Fruit fly (Drosophila melanogaster) whole organism, embryonic: ENCODE data around the gene CG14731.

Experiments
- Abd-B ChIP-seq: fragments of 200-800 bp; sonication (Bioruptor generic); optimal IDR thresholded peaks from 2 replicates; lab custom pipeline; 2018; ENCODE audit warnings: missing biosample characterization, mild to moderate bottlenecking, missing genetic modification characterization, moderate library complexity
- BtbVII ChIP-seq: fragments of 200-800 bp; sonication (Bioruptor generic); optimal IDR thresholded peaks from 3 replicates; lab custom pipeline; 2017; ENCODE audit warnings: missing biosample characterization, mild to moderate bottlenecking, missing genetic modification characterization
- CG10654 ChIP-seq: fragments of 200-800 bp; sonication (Bioruptor generic); optimal IDR thresholded peaks from 2 replicates; lab custom pipeline; 2016; ENCODE audit warnings: missing biosample characterization, missing genetic modification characterization
- CG1233 ChIP-seq: fragments of 200-800 bp; sonication (Bioruptor generic); optimal IDR thresholded peaks from 4 replicates; lab custom pipeline; 2018; ENCODE audit warnings: missing biosample characterization, mild to moderate bottlenecking, missing genetic modification characterization
- CG13123 ChIP-seq: fragments of 200-800 bp; sonication (Bioruptor generic); optimal IDR thresholded peaks from 2 replicates; lab custom pipeline; 2016; ENCODE audit warnings: missing biosample characterization, missing genetic modification characterization
- CG13624 ChIP-seq: fragments of 200-800 bp; sonication (Bioruptor generic); optimal IDR thresholded peaks from 2 replicates; lab custom pipeline; 2016; ENCODE audit warnings: missing biosample characterization, missing genetic modification characterization
- CG14710 ChIP-seq: fragments of 200-800 bp; sonication (Bioruptor generic); optimal IDR thresholded peaks from 3 replicates; lab custom pipeline; 2019; ENCODE audit warnings: missing biosample characterization, mild to moderate bottlenecking, missing genetic modification characterization, moderate library complexity
- CG16813 ChIP-seq: fragments of 200-800 bp; sonication (Bioruptor generic); IDR thresholded peaks from 3 replicates; pipeline ENCODE4 v1.3.6; 2022; ENCODE audit warnings: missing biosample characterization, missing genetic modification characterization; ENCODE audit not compliant: partially characterized antibody
- CG2889 ChIP-seq: fragments of 200-800 bp; sonication (Bioruptor generic); IDR thresholded peaks from 3 replicates; pipeline ENCODE4 v1.3.6; 2022; ENCODE audit warnings: missing biosample characterization, missing genetic modification characterization
- CG31441 ChIP-seq: fragments of 200-800 bp; sonication (Bioruptor generic); IDR thresholded peaks from 2 replicates; pipeline ENCODE4 v1.3.6; 2022; ENCODE audit warnings: missing biosample characterization, missing genetic modification characterization
- CG32767 ChIP-seq: fragments of 200-800 bp; sonication (Bioruptor generic); IDR thresholded peaks from 2 replicates; pipeline ENCODE4 v1.3.6; 2022; ENCODE audit warnings: missing biosample characterization, missing genetic modification characterization
- CG3726 ChIP-seq: fragments of 200-800 bp; sonication (Bioruptor generic); IDR thresholded peaks from 3 replicates; pipeline ENCODE4, ENCODE4 v1.3.6; 2022; ENCODE audit warnings: missing biosample characterization, missing genetic modification characterization
- CG4617 ChIP-seq: fragments of 200-800 bp; sonication (Bioruptor generic); optimal IDR thresholded peaks from 3 replicates; lab custom pipeline; 2016; ENCODE audit warnings: missing biosample characterization, missing genetic modification characterization, borderline replicate concordance
- CG4730 ChIP-seq: fragments of 200-800 bp; sonication (Bioruptor generic); IDR thresholded peaks from 2 replicates; pipeline ENCODE4 v1.3.6; 2022; ENCODE audit warnings: missing biosample characterization, missing genetic modification characterization
- CG5953 ChIP-seq: fragments of 200-800 bp; sonication (Bioruptor generic); IDR thresholded peaks from 2 replicates; pipeline ENCODE4 v1.3.6; 2022; ENCODE audit warnings: missing biosample characterization, missing genetic modification characterization
- CG7745 ChIP-seq: fragments of 200-800 bp; sonication (Bioruptor generic); optimal IDR thresholded peaks from 2 replicates; lab custom pipeline; 2018; ENCODE audit warnings: missing biosample characterization, mild to moderate bottlenecking, missing genetic modification characterization, moderate library complexity
- CG8089 ChIP-seq: fragments of 200-800 bp; sonication (Bioruptor generic); optimal IDR thresholded peaks from 3 replicates; lab custom pipeline; 2016; ENCODE audit warnings: missing biosample characterization, missing genetic modification characterization
- CG9215 ChIP-seq: fragments of 200-800 bp; sonication (Bioruptor generic); IDR thresholded peaks from 2 replicates; pipeline ENCODE4 v1.3.6; 2022; ENCODE audit warnings: missing biosample characterization, missing genetic modification characterization
- Camta ChIP-seq: fragments of 200-800 bp; sonication (Bioruptor generic); optimal IDR thresholded peaks from 2 replicates; lab custom pipeline; 2016; ENCODE audit warnings: missing biosample characterization, missing genetic modification characterization
- CoRest ChIP-seq: fragments of 200-800 bp; sonication (Bioruptor generic); optimal IDR thresholded peaks from 3 replicates; lab custom pipeline; 2018; ENCODE audit warnings: missing biosample characterization, mild to moderate bottlenecking, missing genetic modification characterization, moderate library complexity
- Dll ChIP-seq: fragments of 200-800 bp; sonication (Bioruptor generic); IDR thresholded peaks from 4 replicates; pipeline ENCODE4 v1.3.6; 2022; ENCODE audit warnings: missing biosample characterization, missing genetic modification characterization; ENCODE audit not compliant: partially characterized antibody
- Dref ChIP-seq: fragments of 200-800 bp; sonication (Bioruptor generic); IDR thresholded peaks from 2 replicates; pipeline ENCODE4 v1.3.6; 2022; ENCODE audit warnings: missing biosample characterization, missing genetic modification characterization
- E2f1 ChIP-seq: fragments of 200-800 bp; sonication (Bioruptor generic); IDR thresholded peaks from 2 replicates; pipeline ENCODE4 v1.3.6; 2022; ENCODE audit warnings: missing biosample characterization, missing genetic modification characterization
- Gsc ChIP-seq: fragments of 200-800 bp; sonication (Bioruptor generic); IDR thresholded peaks from 2 replicates; pipeline ENCODE4 v1.3.6; 2022; ENCODE audit warnings: missing biosample characterization, missing genetic modification characterization
- Hey ChIP-seq: fragments of 200-800 bp; sonication (Bioruptor generic); optimal IDR thresholded peaks from 3 replicates; lab custom pipeline; 2018; ENCODE audit warnings: missing biosample characterization, mild to moderate bottlenecking, missing genetic modification characterization
- Mad ChIP-seq: fragments of 200-800 bp; sonication (Bioruptor generic); optimal IDR thresholded peaks from 2 replicates; lab custom pipeline; 2016; ENCODE audit warnings: missing biosample characterization, missing genetic modification characterization
- Mrtf ChIP-seq: fragments of 200-800 bp; sonication (Bioruptor generic); IDR thresholded peaks from 3 replicates; pipeline ENCODE4 v1.3.6; 2022; ENCODE audit warnings: missing biosample characterization, missing genetic modification characterization
- Nf-YB ChIP-seq: fragments of 200-800 bp; sonication (Bioruptor generic); optimal IDR thresholded peaks from 3 replicates; lab custom pipeline; 2019; ENCODE audit warnings: missing biosample characterization, mild to moderate bottlenecking, missing genetic modification characterization, moderate library complexity
- PHDP ChIP-seq: fragments of 200-800 bp; sonication (Bioruptor generic); optimal IDR thresholded peaks from 3 replicates; lab custom pipeline; 2018; ENCODE audit warnings: missing biosample characterization, mild to moderate bottlenecking, missing genetic modification characterization, moderate library complexity
- Rx ChIP-seq: fragments of 200-800 bp; sonication (Bioruptor generic); IDR thresholded peaks from 2 replicates; pipeline ENCODE4 v1.3.6; 2022; ENCODE audit warnings: missing biosample characterization, missing genetic modification characterization
- Sry-β ChIP-seq: fragments of 200-800 bp; sonication (Bioruptor generic); optimal IDR thresholded peaks from 2 replicates; lab custom pipeline; 2018; ENCODE audit warnings: missing biosample characterization, mild to moderate bottlenecking, missing genetic modification characterization, moderate library complexity
- TFAM ChIP-seq: fragments of 200-800 bp; sonication (Bioruptor generic); optimal IDR thresholded peaks from 2 replicates; lab custom pipeline; 2017; ENCODE audit warnings: missing biosample characterization, missing genetic modification characterization, inconsistent platforms
- Taf1 ChIP-seq: fragments of 200-800 bp; sonication (Bioruptor generic); IDR thresholded peaks from 2 replicates; pipeline ENCODE4 v1.3.6; 2022; ENCODE audit warnings: missing biosample characterization, missing genetic modification characterization
- Xbp1 ChIP-seq: fragments of 200-800 bp; sonication (Bioruptor generic); optimal IDR thresholded peaks from 3 replicates; lab custom pipeline; 2016; ENCODE audit warnings: missing biosample characterization, mild to moderate bottlenecking, missing genetic modification characterization
- cad ChIP-seq: fragments of >200 bp; optimal IDR thresholded peaks from 2 replicates; lab custom pipeline; 2017; ENCODE audit warnings: missing biosample characterization, missing genetic modification characterization
- cato ChIP-seq: fragments of 200-800 bp; sonication (Bioruptor generic); optimal IDR thresholded peaks from 2 replicates; lab custom pipeline; 2016; ENCODE audit warnings: missing biosample characterization, missing genetic modification characterization, borderline replicate concordance
- croc ChIP-seq: fragments of 200-800 bp; sonication (Bioruptor generic); conservative IDR thresholded peaks from 3 replicates; pipeline ENCODE4 v1.3.6; 2022; ENCODE audit warnings: missing biosample characterization, missing genetic modification characterization
- crol ChIP-seq: fragments of 200-800 bp; sonication (Bioruptor generic); IDR thresholded peaks from 2 replicates; pipeline ENCODE4 v1.3.6; 2022; ENCODE audit warnings: missing biosample characterization, missing genetic modification characterization
- dimm ChIP-seq: fragments of 200-800 bp; sonication (Bioruptor generic); IDR thresholded peaks from 2 replicates; pipeline ENCODE4 v1.3.6; 2022; ENCODE audit warnings: missing biosample characterization, missing genetic modification characterization
- dmrt99B ChIP-seq: fragments of 200-800 bp; sonication (Bioruptor generic); optimal IDR thresholded peaks from 2 replicates; lab custom pipeline; 2018; ENCODE audit warnings: missing biosample characterization, mild to moderate bottlenecking, missing genetic modification characterization, moderate library complexity
- fru ChIP-seq: fragments of >200 bp; optimal IDR thresholded peaks from 2 replicates; lab custom pipeline; 2017
- gsb-n ChIP-seq: fragments of 200-800 bp; sonication (Bioruptor generic); optimal IDR thresholded peaks from 3 replicates; lab custom pipeline; 2018; ENCODE audit warnings: missing biosample characterization, mild to moderate bottlenecking, missing genetic modification characterization
- gt ChIP-seq: fragments of 200-800 bp; sonication (Bioruptor generic); IDR thresholded peaks from 2 replicates; pipeline ENCODE4 v1.3.6; 2022; ENCODE audit warnings: missing biosample characterization, missing genetic modification characterization
- insv ChIP-seq, 2 experiments: fragments of 200-800 bp; sonication (Bioruptor generic); optimal IDR thresholded peaks; 3 replicates each; lab custom pipeline; 2016 to 2018; ENCODE audit warnings: missing biosample characterization in 2 of 2, missing genetic modification characterization in 2 of 2
- lilli ChIP-seq: fragments of 200-800 bp; sonication (Bioruptor generic); optimal IDR thresholded peaks from 3 replicates; lab custom pipeline; 2016; ENCODE audit warnings: missing biosample characterization, missing genetic modification characterization
- pros ChIP-seq: fragments of 200-800 bp; sonication (Bioruptor generic); optimal IDR thresholded peaks from 3 replicates; lab custom pipeline; 2019; ENCODE audit warnings: missing biosample characterization, mild to moderate bottlenecking, missing genetic modification characterization, moderate library complexity
- schlank ChIP-seq: fragments of 200-800 bp; sonication (Bioruptor generic); optimal IDR thresholded peaks from 2 replicates; lab custom pipeline; 2018; ENCODE audit warnings: missing biosample characterization, mild to moderate bottlenecking, missing genetic modification characterization
- slp2 ChIP-seq: fragments of 200-800 bp; sonication (Bioruptor generic); optimal IDR thresholded peaks from 2 replicates; lab custom pipeline; 2016; ENCODE audit warnings: missing biosample characterization, missing genetic modification characterization
- tx ChIP-seq: fragments of 200-800 bp; sonication (Bioruptor generic); optimal IDR thresholded peaks from 2 replicates; lab custom pipeline; 2016; ENCODE audit warnings: missing biosample characterization, missing genetic modification characterization
- wek ChIP-seq: fragments of 200-800 bp; sonication (Bioruptor generic); optimal IDR thresholded peaks from 3 replicates; lab custom pipeline; 2018; ENCODE audit warnings: missing biosample characterization, mild to moderate bottlenecking, missing genetic modification characterization, moderate library complexity
- zfh2 ChIP-seq: fragments of 200-800 bp; sonication (Bioruptor generic); optimal IDR thresholded peaks from 2 replicates; lab custom pipeline; 2016; ENCODE audit warnings: missing biosample characterization, missing genetic modification characterization

Gene CG14731

dm6 chr3R:11962739-11963214 lies 31.7 kb downstream of the CG14731 start, which contains the start of the genes CG3281 and aurA (continued):
- TF ChIP-seq insv (GFP tag; optimal IDR thresholded peaks at IDR 0.05; lab: Kevin White, UChicago) (peak in 1 of 2 experiments; percentile 33), schlank (tag; lab: Kevin White, UChicago) (peak; percentile 27), Hey (tag; lab: Kevin White, UChicago) (no peak), gt (GFP tag; lab: Robert Waterston, UW) (no peak), croc (GFP tag; lab: Robert Waterston, UW) (peak; percentile 35), CG8089 (GFP tag; lab: Kevin White, UChicago) (peak; percentile 38), CG16813 (peak; percentile 99), CG10654 (GFP tag; lab: Kevin White, UChicago) (peak; percentile 61), crol (0 out of 2 replicates have a peak, but pooled peaks have one; percentile 9), pros (GFP tag; lab: Kevin White, UChicago) (no peak), CG4617 (GFP tag; lab: Kevin White, UChicago) (peak; percentile 71), CG9215 (GFP tag; lab: Robert Waterston, UW) (peak; percentile 84), CG32767 (peak; percentile 31; the same call in 1 of the 2 replicates), CG7745 (tag; lab: Kevin White, UChicago) (no peak), Nf-YB (GFP tag; lab: Kevin White, UChicago) (peak; percentile 45), slp2 (GFP tag; lab: Kevin White, UChicago) (peak; percentile 66), cad (GFP tag; lab: Kevin White, UChicago) (no peak), wek (GFP tag; lab: Kevin White, UChicago) (no peak), gsb-n (tag; lab: Kevin White, UChicago) (peak; percentile 67), CG3726 (GFP tag; lab: Robert Waterston, UW) (no peak), Mad (GFP tag; lab: Kevin White, UChicago) (peak; percentile 50), CG13123 (peak; percentile 60), lilli (GFP tag; lab: Kevin White, UChicago) (peak; percentile 79), TFAM (no peak), dmrt99B (no peak), CG4730 (peak; percentile 36; the same call in 1 of the 2 replicates), CG31441 (peak; percentile 94), Dll (GFP tag; lab: Robert Waterston, UW) (peak; percentile 99), Mrtf (no peak), CG5953 (no peak), PHDP (tag; lab: Kevin White, UChicago) (peak; percentile 68), tx (GFP tag; lab: Kevin White, UChicago) (peak; percentile 73), zfh2 (GFP tag; lab: Kevin White, UChicago) (peak; percentile 85), CoRest (peak; percentile 88), cato (GFP tag; lab: Kevin White, UChicago) (peak; percentile 40), Xbp1 (GFP tag; lab: Kevin White, UChicago) (peak; percentile 81), CG1233 (peak; percentile 45), CG2889 (GFP tag; lab: Robert Waterston, UW) (no peak), BtbVII (GFP tag; lab: Kevin White, UChicago) (no peak), Rx (GFP tag; lab: Robert Waterston, UW) (peak; percentile 31; the same call in 1 of the 2 replicates), fru (lab: Kevin White, UChicago) (no peak), Dref (GFP tag; lab: Robert Waterston, UW) (peak; percentile 47), Taf1 (GFP tag; lab: Robert Waterston, UW) (0 out of 2 replicates have a peak, but pooled peaks have one; percentile 33), Camta (GFP tag; lab: Kevin White, UChicago) (peak; percentile 69), CG14710 (tag; lab: Kevin White, UChicago) (peak; percentile 92), dimm (GFP tag; lab: Robert Waterston, UW) (no peak), CG13624 (peak; percentile 82), E2f1 (GFP tag; lab: Robert Waterston, UW) (peak; percentile 38), Sry-β (GFP tag; lab: Kevin White, UChicago) (peak; percentile 88), Gsc (no peak), Abd-B (GFP tag; lab: Kevin White, UChicago) (peak; percentile 87)
